Worm (Caenorhabditis elegans) whole organism, midembryonic: ENCODE results near the gene T07H3.7.
"Not testable (repeated sequence)": the region's sequence is repeated elsewhere in the genome, so short reads cannot be mapped to it uniquely, and the experiment has no call there.

Experiments
- T22C8.4 ChIP-seq: fragments of 200-800 bp; sonication (Bioruptor generic); IDR thresholded peaks from 2 replicates; pipeline ENCODE4 v1.3.6; 2022; ENCODE audit warnings: missing genetic modification characterization, missing compliant biosample characterization
- cog-1 ChIP-seq: sonication (generic microtip); optimal IDR thresholded peaks from 2 replicates; lab custom pipeline; 2016; ENCODE audit warnings: missing genetic modification characterization, missing compliant biosample characterization
- flt-1 ChIP-seq: fragments of 200-800 bp; sonication (Bioruptor generic); IDR thresholded peaks from 2 replicates; pipeline ENCODE4 v1.3.6; 2022; ENCODE audit warnings: missing genetic modification characterization, missing compliant biosample characterization
- klf-2 ChIP-seq: fragments of 200-800 bp; sonication (Bioruptor generic); conservative IDR thresholded peaks from 2 replicates; pipeline ENCODE4 v1.3.6; 2022; ENCODE audit warnings: missing genetic modification reagents, missing genetic modification characterization, missing compliant biosample characterization
- med-1 ChIP-seq: sonication (generic microtip); optimal IDR thresholded peaks from 2 replicates; lab custom pipeline; 2017; ENCODE audit warnings: missing genetic modification characterization, mild to moderate bottlenecking, missing compliant biosample characterization, antibody characterized with exemption, missing genetic modification reagents; ENCODE audit not compliant: insufficient read depth
- ref-1 ChIP-seq: fragments of 200-800 bp; sonication (Bioruptor generic); conservative IDR thresholded peaks from 2 replicates; pipeline ENCODE4 v1.3.6; 2022; ENCODE audit warnings: missing genetic modification reagents, missing genetic modification characterization, missing compliant biosample characterization
- tab-1 ChIP-seq: fragments of 200-800 bp; sonication (Bioruptor generic); IDR thresholded peaks from 2 replicates; pipeline ENCODE4 v1.3.6; 2022; ENCODE audit warnings: missing genetic modification characterization, missing compliant biosample characterization
- ztf-23 ChIP-seq: fragments of 200-800 bp; sonication (Bioruptor generic); IDR thresholded peaks from 2 replicates; pipeline ENCODE4 v1.3.6; 2022; ENCODE audit warnings: missing genetic modification reagents, missing genetic modification characterization, missing compliant biosample characterization
- ztf-29 ChIP-seq: fragments of 200-800 bp; sonication (Bioruptor generic); IDR thresholded peaks from 2 replicates; pipeline ENCODE4 v1.3.6; 2022; ENCODE audit warnings: missing genetic modification reagents, missing genetic modification characterization, missing compliant biosample characterization

Gene T07H3.7

ce11 chrII:1589845-1590244 is at the start of gene T07H3.7:
T07H3.7 (minus strand) TSS chrII:1589945.
- TF ChIP-seq ztf-23 (GFP tag; lab: Robert Waterston, UW): no peak
- no peak for TF ChIP-seq T22C8.4
- no peak for TF ChIP-seq ref-1 (GFP tag; lab: Robert Waterston, UW)
- TF ChIP-seq tab-1 (GFP tag; lab: Robert Waterston, UW): no peak
- TF ChIP-seq klf-2 (GFP tag; lab: Robert Waterston, UW): no peak
- no peak for TF ChIP-seq med-1 (GFP tag; lab: Kevin White, UChicago)
- TF ChIP-seq flt-1 (GFP tag; lab: Robert Waterston, UW): no peak
- TF ChIP-seq cog-1 (tag; lab: Kevin White, UChicago): no peak
- TF ChIP-seq ztf-29: no peak

ce11 chrII:1636392-1636791 is 46.6 kb upstream of the T07H3.7 start, which contains the start of gene srg-20:
srg-20 (plus strand) TSS chrII:1636692.
- TF ChIP-seq T22C8.4; med-1 (GFP tag; lab: Kevin White, UChicago); ztf-29: not testable (repeated sequence)

DNA sequence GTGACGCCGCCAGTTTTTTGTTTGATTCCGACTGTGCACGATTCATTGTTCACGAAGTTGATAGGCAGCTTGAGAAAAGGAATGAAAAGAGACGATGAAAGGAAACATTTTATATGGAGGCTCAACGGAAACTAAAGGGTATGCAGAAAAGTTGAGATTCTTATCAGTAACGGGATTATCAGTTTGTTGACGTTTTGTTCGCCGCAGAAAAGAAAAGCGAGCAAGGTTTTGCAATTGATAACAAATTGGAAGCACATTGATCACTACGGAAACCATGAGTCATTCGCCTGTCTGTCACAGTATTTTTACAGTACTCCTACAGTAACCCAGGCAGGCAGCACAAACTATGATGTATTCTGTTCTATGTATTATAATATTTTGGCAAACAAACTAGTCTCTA is 46.2 kb upstream of the T07H3.7 start:
- no peak for TF ChIP-seq tab-1 (GFP tag; lab: Robert Waterston, UW)
- no peak for TF ChIP-seq klf-2 (GFP tag; lab: Robert Waterston, UW)
- no peak for TF ChIP-seq flt-1 (GFP tag; lab: Robert Waterston, UW)
- TF ChIP-seq ztf-23 (GFP tag; lab: Robert Waterston, UW): no peak
- TF ChIP-seq cog-1 (tag; lab: Kevin White, UChicago): no peak
- no peak for TF ChIP-seq ztf-29
- no peak for TF ChIP-seq T22C8.4
- TF ChIP-seq med-1 (GFP tag; lab: Kevin White, UChicago): no peak
- no peak for TF ChIP-seq ref-1 (GFP tag; lab: Robert Waterston, UW)

DNA sequence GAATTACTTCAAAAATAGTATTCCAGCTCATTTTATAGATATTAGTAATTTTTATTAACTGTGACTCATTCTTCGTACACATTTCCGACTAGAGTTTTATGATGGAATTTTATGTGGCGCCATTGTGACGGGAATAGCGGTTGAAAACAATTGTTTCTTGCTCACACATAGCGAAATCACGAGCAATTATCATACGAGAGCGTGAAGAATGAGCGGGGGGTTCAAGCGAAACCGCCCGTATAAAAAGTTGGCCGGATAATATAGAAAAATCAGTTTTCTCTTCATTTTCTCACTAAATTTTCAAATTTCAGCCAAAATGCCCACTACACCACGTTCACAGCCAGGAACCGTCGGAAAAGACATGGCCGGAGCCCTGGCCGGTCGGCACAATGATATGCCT is 43.7 kb upstream of the T07H3.7 start, which contains the start of gene C08E3.1:
Gene C08E3.1, plus strand, starts transcription at position 301 of the 400 bp plus-strand sequence.
- TF ChIP-seq ztf-23 (GFP tag; lab: Robert Waterston, UW); ref-1 (GFP tag; lab: Robert Waterston, UW); med-1 (GFP tag; lab: Kevin White, UChicago): not testable (repeated sequence)

- TF ChIP-seq klf-2, tab-1, flt-1 (GFP tag; lab: Robert Waterston, UW): not testable (repeated sequence)
Observed at ce11 chrII:1632216-1632615, 42.5 kb upstream of the T07H3.7 start, which contains the start of gene C08E3.13. C08E3.13 (minus strand) TSS chrII:1632316.

DNA sequence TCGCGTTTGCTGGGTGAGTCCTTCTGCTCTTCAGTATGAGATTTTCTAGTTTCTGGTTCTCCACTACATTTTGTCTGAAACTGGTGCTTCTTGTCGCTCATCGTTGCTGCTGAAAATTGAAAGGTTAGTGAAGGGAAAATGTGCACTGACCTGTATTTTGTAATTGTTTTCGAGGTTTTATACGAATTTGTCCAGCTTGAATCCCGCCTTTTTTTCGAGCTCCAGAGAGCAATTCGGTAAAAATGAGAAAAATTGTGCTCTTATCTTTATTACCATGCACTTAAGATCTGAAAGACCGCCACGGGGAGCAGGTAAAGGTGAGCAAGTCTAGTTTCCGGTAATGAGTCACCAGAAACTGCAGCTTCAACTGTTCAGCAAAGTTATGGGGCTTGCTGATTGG is 38.0 kb upstream of the T07H3.7 start, which contains the start of gene C08E3.15:
Gene C08E3.15, minus strand, starts transcription at position 101 of the 400 bp plus-strand sequence.
- TF ChIP-seq flt-1, tab-1, ztf-23 (GFP tag; lab: Robert Waterston, UW): not testable (repeated sequence)

ce11 chrII:1625666-1626065 is 35.9 kb upstream of the T07H3.7 start, which contains the start of gene C08E3.14:
C08E3.14 (plus strand) TSS chrII:1625966.
- no peak for TF ChIP-seq cog-1 (tag; lab: Kevin White, UChicago)

DNA sequence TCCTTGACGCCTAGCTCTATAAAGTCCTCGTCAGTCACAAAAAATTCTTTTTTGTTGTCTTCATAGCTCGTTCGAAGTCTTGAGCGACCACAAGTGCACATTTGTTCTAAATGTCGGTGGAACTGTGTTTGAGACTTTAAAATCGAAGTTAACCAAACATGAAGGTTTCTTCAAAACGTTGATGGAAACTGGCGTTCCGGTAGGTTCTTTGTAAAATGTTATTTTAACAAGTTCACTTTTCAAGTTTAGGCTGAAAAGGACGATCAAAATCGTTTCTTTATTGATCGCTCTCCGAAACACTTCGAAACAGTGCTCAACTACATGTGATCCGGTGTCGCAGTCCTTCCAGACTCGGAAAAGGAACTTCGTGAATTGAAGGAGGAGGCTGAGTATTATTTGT is 34.8 kb upstream of the T07H3.7 start, which contains the start of gene fbxa-160:
Gene fbxa-160, minus strand, starts transcription at position 101 of the 400 bp plus-strand sequence.
- TF ChIP-seq T22C8.4 (no peak), ref-1 (GFP tag; lab: Robert Waterston, UW) (no peak), tab-1 (GFP tag; lab: Robert Waterston, UW) (no peak), flt-1 (GFP tag; lab: Robert Waterston, UW) (no peak), ztf-23 (GFP tag; lab: Robert Waterston, UW) (no peak), med-1 (GFP tag; lab: Kevin White, UChicago) (no peak), cog-1 (tag; lab: Kevin White, UChicago) (no peak), ztf-29 (no peak), klf-2 (GFP tag; lab: Robert Waterston, UW) (no peak)

DNA sequence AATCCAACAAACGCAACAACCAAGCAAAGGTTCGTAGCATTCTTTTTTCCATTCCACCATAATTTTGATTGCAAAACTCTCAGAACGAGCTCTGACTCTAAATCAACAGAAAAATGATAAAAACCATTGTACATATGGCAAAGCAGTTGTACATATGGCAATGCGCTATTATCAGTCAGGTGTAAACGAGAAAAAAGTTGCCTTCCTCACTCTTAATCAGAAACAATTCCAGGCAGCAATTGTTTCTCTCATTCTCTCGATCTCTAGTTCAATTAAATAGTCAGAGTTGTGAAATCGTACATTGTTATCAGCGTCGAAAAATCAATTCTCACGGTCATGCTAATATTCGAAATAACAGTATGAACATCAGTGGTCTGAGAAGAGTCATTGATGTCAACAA is 32.0 kb upstream of the T07H3.7 start:
- TF ChIP-seq cog-1 (tag; lab: Kevin White, UChicago) (no peak), ztf-29 (no peak)

- TF ChIP-seq klf-2 (GFP tag; lab: Robert Waterston, UW) (no peak), ztf-29 (no peak), ref-1 (GFP tag; lab: Robert Waterston, UW) (no peak), cog-1 (tag; lab: Kevin White, UChicago) (no peak), flt-1 (GFP tag; lab: Robert Waterston, UW) (no peak), tab-1 (GFP tag; lab: Robert Waterston, UW) (no peak), med-1 (GFP tag; lab: Kevin White, UChicago) (no peak)
Observed at ce11 chrII:1621180-1621579, 31.4 kb upstream of the T07H3.7 start, which contains the start of gene fbxa-158. fbxa-158 (minus strand) TSS chrII:1621280.

ce11 chrII:1618948-1619347 is 29.2 kb upstream of the T07H3.7 start, which contains the start of gene fbxa-166:
fbxa-166 (minus strand) TSS chrII:1619048.
- no peak for TF ChIP-seq tab-1 (GFP tag; lab: Robert Waterston, UW)
- no peak for TF ChIP-seq med-1 (GFP tag; lab: Kevin White, UChicago)
- TF ChIP-seq T22C8.4: no peak
- TF ChIP-seq klf-2 (GFP tag; lab: Robert Waterston, UW): no peak
- no peak for TF ChIP-seq ref-1 (GFP tag; lab: Robert Waterston, UW)
- no peak for TF ChIP-seq flt-1 (GFP tag; lab: Robert Waterston, UW)
- no peak for TF ChIP-seq ztf-23 (GFP tag; lab: Robert Waterston, UW)
- TF ChIP-seq cog-1 (tag; lab: Kevin White, UChicago): no peak
- TF ChIP-seq ztf-29: no peak
